Comparison of ENCODE assay signal across 3 fruit fly cellular contexts in genomic region chr2L:4847191-4847853, dm6.
TF ChIP-seq lines count a peak whose summit lies in the region.

Gene mxt (minus strand): TSS chr2L:4847295.
Gene CG11927 (plus strand): TSS chr2L:4847766.

TF ChIP-seq in whole organism, adult, 20 proteins besides CTCF, POLR2A, EP300 and RAD21 (continued from another document):
- TF ChIP-seq kay (GFP tag; lab: Kevin White, UChicago; ENCODE audit: borderline replicate concordance) = no peak

TF ChIP-seq in whole organism, embryonic, 481 proteins besides CTCF, POLR2A, EP300 and RAD21 (continued from another document and continues in another):
- peak; percentile 87 for TF ChIP-seq hbn (GFP tag; IDR thresholded peaks at IDR 0.05; lab: Robert Waterston, UW; ENCODE audit: partially characterized antibody)
- peak; percentile 90 for TF ChIP-seq Doc3 (GFP tag; IDR thresholded peaks at IDR 0.05; lab: Robert Waterston, UW; ENCODE audit: partially characterized antibody)
- peak; percentile 13 for TF ChIP-seq Ets65A (GFP tag; lab: Kevin White, UChicago)
- TF ChIP-seq nerfin-1 (tag; optimal IDR thresholded peaks at IDR 0.05; lab: Kevin White, UChicago) = no peak
- TF ChIP-seq Six4 (GFP tag; optimal IDR thresholded peaks at IDR 0.05; lab: Kevin White, UChicago) = peak; percentile 46
- no peak for TF ChIP-seq lmd (GFP tag; IDR thresholded peaks at IDR 0.05; lab: Robert Waterston, UW)
- peak; percentile 27 for TF ChIP-seq Camta (GFP tag; optimal IDR thresholded peaks at IDR 0.05; lab: Kevin White, UChicago)
- TF ChIP-seq Hsf (GFP tag; optimal IDR thresholded peaks at IDR 0.05; lab: Kevin White, UChicago) = peak; percentile 50
- peak; percentile 86 for TF ChIP-seq BEAF-32 (GFP tag; optimal IDR thresholded peaks at IDR 0.05; lab: Kevin White, UChicago)
- TF ChIP-seq ssp (GFP tag; IDR thresholded peaks at IDR 0.05; lab: Robert Waterston, UW) = peak; percentile 60
- peak; percentile 31 for TF ChIP-seq CG1647 (GFP tag; optimal IDR thresholded peaks at IDR 0.05; lab: Kevin White, UChicago)
- TF ChIP-seq CG10654 (GFP tag; optimal IDR thresholded peaks at IDR 0.05; lab: Kevin White, UChicago) = peak; percentile 38
- TF ChIP-seq CG1792 (GFP tag; optimal IDR thresholded peaks at IDR 0.05; lab: Kevin White, UChicago) = peak; percentile 15
- TF ChIP-seq emc (GFP tag; optimal IDR thresholded peaks at IDR 0.05; lab: Kevin White, UChicago) = no peak
- TF ChIP-seq CG9817 (tag; optimal IDR thresholded peaks at IDR 0.05; lab: Kevin White, UChicago) = peak; percentile 55
- no peak for TF ChIP-seq CG9876 (GFP tag; optimal IDR thresholded peaks at IDR 0.05; lab: Kevin White, UChicago)
- no peak for TF ChIP-seq CG15073 (GFP tag; optimal IDR thresholded peaks at IDR 0.05; lab: Kevin White, UChicago)
- no peak for TF ChIP-seq lbe (GFP tag; optimal IDR thresholded peaks at IDR 0.05; lab: Kevin White, UChicago)
- TF ChIP-seq Sry-δ (GFP tag; optimal IDR thresholded peaks at IDR 0.05; lab: Kevin White, UChicago) = peak; percentile 85
- TF ChIP-seq Dad (GFP tag; optimal IDR thresholded peaks at IDR 0.05; lab: Kevin White, UChicago) = no peak
- TF ChIP-seq CG10267 (tag; optimal IDR thresholded peaks at IDR 0.05; lab: Kevin White, UChicago) = peak; percentile 43
- peak; percentile 94 for TF ChIP-seq CG15514 (GFP tag; optimal IDR thresholded peaks at IDR 0.05; lab: Kevin White, UChicago)
- TF ChIP-seq hb (GFP tag; IDR thresholded peaks at IDR 0.05; lab: Robert Waterston, UW; ENCODE audit: partially characterized antibody) = peak; percentile 75
- 0 out of 2 replicates have a peak, but pooled peaks have one; percentile 37 for TF ChIP-seq ara (GFP tag; IDR thresholded peaks at IDR 0.05; lab: Robert Waterston, UW)
- TF ChIP-seq CG7556 (GFP tag; optimal IDR thresholded peaks at IDR 0.05; lab: Kevin White, UChicago) = no peak
- TF ChIP-seq Mad (GFP tag; optimal IDR thresholded peaks at IDR 0.05; lab: Kevin White, UChicago) = peak; percentile 31
- peak; percentile 23 for TF ChIP-seq CG9609 (GFP tag; optimal IDR thresholded peaks at IDR 0.05; lab: Kevin White, UChicago)
- TF ChIP-seq H15 (GFP tag; IDR thresholded peaks at IDR 0.05; lab: Robert Waterston, UW) = peak; percentile 38; the same call in 1 of the 3 replicates
- no peak for TF ChIP-seq pita (GFP tag; optimal IDR thresholded peaks at IDR 0.05; lab: Kevin White, UChicago)
- TF ChIP-seq CG1832 (GFP tag; optimal IDR thresholded peaks at IDR 0.05; lab: Kevin White, UChicago) = no peak
- TF ChIP-seq CG14667 (GFP tag; IDR thresholded peaks at IDR 0.05; lab: Robert Waterston, UW) = 0 out of 2 replicates have a peak, but pooled peaks have one; percentile 19
- peak; percentile 82 for TF ChIP-seq sna (GFP tag; IDR thresholded peaks at IDR 0.05; lab: Robert Waterston, UW; ENCODE audit: partially characterized antibody)
- peak; percentile 47 for TF ChIP-seq MBD-R2 (GFP tag; IDR thresholded peaks at IDR 0.05; lab: Robert Waterston, UW)
- TF ChIP-seq dati (GFP tag; IDR thresholded peaks at IDR 0.05; lab: Robert Waterston, UW) = no peak
- no peak for TF ChIP-seq CG10979 (tag; optimal IDR thresholded peaks at IDR 0.05; lab: Kevin White, UChicago)
- no peak for TF ChIP-seq hth (optimal IDR thresholded peaks at IDR 0.05; lab: Kevin White, UChicago)
- peak; percentile 49 for TF ChIP-seq CG8290 (GFP tag; optimal IDR thresholded peaks at IDR 0.05; lab: Kevin White, UChicago)
- no peak for TF ChIP-seq CG8290 (tag; optimal IDR thresholded peaks at IDR 0.05; lab: Kevin White, UChicago)
- TF ChIP-seq ato (GFP tag; IDR thresholded peaks at IDR 0.05; lab: Robert Waterston, UW; ENCODE audit: partially characterized antibody) = peak; percentile 58; the same call in 1 of the 2 replicates
- peak; percentile 40 for TF ChIP-seq CG18262 (tag; optimal IDR thresholded peaks at IDR 0.05; lab: Kevin White, UChicago)
- peak; percentile 5 to 23 for TF ChIP-seq chif (GFP tag; optimal IDR thresholded peaks at IDR 0.05; lab: Kevin White, UChicago)
- no peak for TF ChIP-seq CG15479 (GFP tag; optimal IDR thresholded peaks at IDR 0.05; lab: Kevin White, UChicago)
- peak; percentile 28 for TF ChIP-seq fd96Cb (tag; optimal IDR thresholded peaks at IDR 0.05; lab: Kevin White, UChicago)
- no peak for TF ChIP-seq CG16779 (GFP tag; IDR thresholded peaks at IDR 0.05; lab: Robert Waterston, UW)
- TF ChIP-seq CG16815 (GFP tag; optimal IDR thresholded peaks at IDR 0.05; lab: Kevin White, UChicago) = no peak
- peak; percentile 61 for TF ChIP-seq Chrac-16 (GFP tag; optimal IDR thresholded peaks at IDR 0.05; lab: Kevin White, UChicago)
- peak; percentile 27; the same call in 1 of the 3 replicates for TF ChIP-seq Mrtf (GFP tag; IDR thresholded peaks at IDR 0.05; lab: Robert Waterston, UW)
- TF ChIP-seq knrl (GFP tag; IDR thresholded peaks at IDR 0.05; lab: Robert Waterston, UW; ENCODE audit: partially characterized antibody) = peak; percentile 88
- peak; percentile 22 for TF ChIP-seq Fer3 (tag; optimal IDR thresholded peaks at IDR 0.05; lab: Kevin White, UChicago)
- TF ChIP-seq Hr51 (GFP tag; optimal IDR thresholded peaks at IDR 0.05; lab: Kevin White, UChicago) = peak in 1 of 2 experiments; percentile 45
- TF ChIP-seq HLH54F (GFP tag; optimal IDR thresholded peaks at IDR 0.05; lab: Kevin White, UChicago) = peak; percentile 64
- no peak for TF ChIP-seq CG2889 (GFP tag; IDR thresholded peaks at IDR 0.05; lab: Robert Waterston, UW)
- no peak for TF ChIP-seq Sox102F (GFP tag; optimal IDR thresholded peaks at IDR 0.05; lab: Kevin White, UChicago)
- no peak for TF ChIP-seq CG31365 (tag; optimal IDR thresholded peaks at IDR 0.05; lab: Kevin White, UChicago)
- TF ChIP-seq Antp (GFP tag; optimal IDR thresholded peaks at IDR 0.05; lab: Kevin White, UChicago) = peak; percentile 22
- TF ChIP-seq row (GFP tag; IDR thresholded peaks at IDR 0.05; lab: Robert Waterston, UW) = peak; percentile 80
- peak; percentile 33 for TF ChIP-seq Dip3 (GFP tag; optimal IDR thresholded peaks at IDR 0.05; lab: Kevin White, UChicago)
- no peak for TF ChIP-seq C15 (GFP tag; IDR thresholded peaks at IDR 0.05; lab: Robert Waterston, UW)
- peak; percentile 92 for TF ChIP-seq Scr (GFP tag; IDR thresholded peaks at IDR 0.05; lab: Robert Waterston, UW; ENCODE audit: partially characterized antibody)
- 0 out of 2 replicates have a peak, but pooled peaks have one; percentile 41 for TF ChIP-seq CG11085 (GFP tag; IDR thresholded peaks at IDR 0.05; lab: Robert Waterston, UW)
- TF ChIP-seq CG4404 (GFP tag; IDR thresholded peaks at IDR 0.05; lab: Robert Waterston, UW) = 0 out of 2 replicates have a peak, but pooled peaks have one; percentile 9
- TF ChIP-seq ci (GFP tag; IDR thresholded peaks at IDR 0.05; lab: Robert Waterston, UW) = peak; percentile 72
- no peak for TF ChIP-seq ash1 (GFP tag; optimal IDR thresholded peaks at IDR 0.05; lab: Kevin White, UChicago)

TF ChIP-seq in whole organism, wandering third instar larva, 38 proteins besides CTCF, POLR2A, EP300 and RAD21 (continued from another document):
- TF ChIP-seq Vsx2 (GFP tag; optimal IDR thresholded peaks at IDR 0.05; lab: Kevin White, UChicago; ENCODE audit: partially characterized antibody) (no peak), CG9705 (GFP tag; optimal IDR thresholded peaks at IDR 0.05; lab: Kevin White, UChicago) (peak; percentile 35), GATAd (GFP tag; optimal IDR thresholded peaks at IDR 0.05; lab: Kevin White, UChicago) (no peak), woc (GFP tag; optimal IDR thresholded peaks at IDR 0.05; lab: Kevin White, UChicago) (peak; percentile 62)
